Worm (Caenorhabditis elegans) whole organism, mixed stage, embryonic: ENCODE results near the gene prkl-1.

Experiments
- M03D4.4 ChIP-seq: sonication (generic microtip); optimal IDR thresholded peaks from 2 replicates; lab custom pipeline; 2017; ENCODE audit warnings: mild to moderate bottlenecking, missing genetic modification characterization, missing compliant biosample characterization
- bed-3 ChIP-seq: fragments of 200-800 bp; sonication (Bioruptor generic); optimal IDR thresholded peaks from 3 replicates; lab custom pipeline; 2018; ENCODE audit warnings: mild to moderate bottlenecking, missing genetic modification characterization, moderate library complexity, missing compliant biosample characterization
- blmp-1 ChIP-seq: fragments of 150-350 bp; optimal IDR thresholded peaks from 2 replicates; lab custom pipeline; 2014; ENCODE audit warnings: missing biosample characterization, missing genetic modification characterization
- ceh-39 ChIP-seq: fragments of 150-350 bp; optimal IDR thresholded peaks from 2 replicates; lab custom pipeline; 2014; ENCODE audit warnings: missing biosample characterization, missing genetic modification characterization
- ceh-43 ChIP-seq: fragments of 200-800 bp; sonication (Bioruptor generic); optimal IDR thresholded peaks from 2 replicates; lab custom pipeline; 2018; ENCODE audit warnings: mild to moderate bottlenecking, missing genetic modification characterization, moderate library complexity, missing compliant biosample characterization
- ceh-83 ChIP-seq: fragments of 200-800 bp; sonication (Bioruptor generic); optimal IDR thresholded peaks from 2 replicates; lab custom pipeline; 2018; ENCODE audit warnings: mild to moderate bottlenecking, missing genetic modification characterization, missing compliant biosample characterization
- ces-1 ChIP-seq: fragments of 150-350 bp; optimal IDR thresholded peaks from 2 replicates; lab custom pipeline; 2014; ENCODE audit warnings: missing biosample characterization, missing genetic modification reagents, missing genetic modification characterization
- cnd-1 ChIP-seq: fragments of 200-800 bp; sonication (Bioruptor generic); optimal IDR thresholded peaks from 2 replicates; lab custom pipeline; 2018; ENCODE audit warnings: mild to moderate bottlenecking, missing genetic modification characterization, missing compliant biosample characterization
- drap-1 ChIP-seq: fragments of 200-800 bp; sonication (Bioruptor generic); optimal IDR thresholded peaks from 3 replicates; lab custom pipeline; 2018; ENCODE audit warnings: mild to moderate bottlenecking, missing genetic modification characterization, missing compliant biosample characterization
- elt-3 ChIP-seq: fragments of 150-350 bp; optimal IDR thresholded peaks from 2 replicates; lab custom pipeline; 2014; ENCODE audit warnings: missing biosample characterization, missing genetic modification characterization
- flh-1 ChIP-seq: fragments of 200-800 bp; sonication (Bioruptor generic); optimal IDR thresholded peaks from 2 replicates; lab custom pipeline; 2018; ENCODE audit warnings: mild to moderate bottlenecking, missing genetic modification characterization, moderate library complexity, missing compliant biosample characterization
- ham-2 ChIP-seq: fragments of 200-800 bp; sonication (Bioruptor generic); optimal IDR thresholded peaks from 2 replicates; lab custom pipeline; 2018; ENCODE audit warnings: mild to moderate bottlenecking, missing genetic modification characterization, missing compliant biosample characterization
- hlh-1 ChIP-seq: fragments of 150-350 bp; optimal IDR thresholded peaks from 2 replicates; lab custom pipeline; 2014; ENCODE audit warnings: missing biosample characterization, missing genetic modification reagents, missing genetic modification characterization
- lin-13 ChIP-seq: fragments of 150-350 bp; optimal IDR thresholded peaks from 2 replicates; lab custom pipeline; 2014; ENCODE audit warnings: missing biosample characterization, missing genetic modification characterization
- lin-32 ChIP-seq: fragments of 200-800 bp; sonication (Bioruptor generic); optimal IDR thresholded peaks from 2 replicates; lab custom pipeline; 2018; ENCODE audit warnings: mild to moderate bottlenecking, missing genetic modification characterization, missing compliant biosample characterization
- lsy-2 ChIP-seq: fragments of 150-350 bp; optimal IDR thresholded peaks from 2 replicates; lab custom pipeline; 2014; ENCODE audit warnings: missing biosample characterization, missing genetic modification characterization
- mab-5 ChIP-seq: fragments of 150-350 bp; optimal IDR thresholded peaks from 2 replicates; lab custom pipeline; 2014; ENCODE audit warnings: missing biosample characterization, missing genetic modification characterization
- mep-1 ChIP-seq: fragments of 150-350 bp; optimal IDR thresholded peaks from 2 replicates; lab custom pipeline; 2017; ENCODE audit warnings: missing biosample characterization, missing genetic modification reagents, missing genetic modification characterization, inconsistent platforms
- mls-2 ChIP-seq: sonication (generic microtip); optimal IDR thresholded peaks from 2 replicates; lab custom pipeline; 2016; ENCODE audit warnings: mild to moderate bottlenecking, missing genetic modification characterization, moderate library complexity, missing compliant biosample characterization
- nhr-12 ChIP-seq: fragments of 150-350 bp; optimal IDR thresholded peaks from 2 replicates; lab custom pipeline; 2014; ENCODE audit warnings: missing biosample characterization, missing genetic modification characterization
- nhr-237 ChIP-seq: fragments of 150-350 bp; optimal IDR thresholded peaks from 2 replicates; lab custom pipeline; 2014; ENCODE audit warnings: missing biosample characterization, missing genetic modification characterization
- nhr-28 ChIP-seq: fragments of 150-350 bp; optimal IDR thresholded peaks from 2 replicates; lab custom pipeline; 2014; ENCODE audit warnings: missing biosample characterization, missing genetic modification characterization
- nhr-76 ChIP-seq: sonication (generic microtip); optimal IDR thresholded peaks from 2 replicates; lab custom pipeline; 2017; ENCODE audit warnings: missing biosample characterization, missing genetic modification characterization
- pha-4 ChIP-seq: fragments of 150-350 bp; optimal IDR thresholded peaks from 2 replicates; lab custom pipeline; 2018; ENCODE audit warnings: missing biosample characterization, missing genetic modification reagents, missing genetic modification characterization
- sem-2 ChIP-seq: fragments of 200-800 bp; sonication (Bioruptor generic); optimal IDR thresholded peaks from 2 replicates; lab custom pipeline; 2018; ENCODE audit warnings: mild to moderate bottlenecking, missing genetic modification characterization, missing compliant biosample characterization
- snpc-4 ChIP-seq: fragments of 150-350 bp; optimal IDR thresholded peaks from 2 replicates; lab custom pipeline; 2014; ENCODE audit warnings: missing biosample characterization, missing genetic modification characterization
- sptf-1 ChIP-seq: sonication (generic microtip); optimal IDR thresholded peaks from 2 replicates; lab custom pipeline; 2017; ENCODE audit warnings: mild to moderate bottlenecking, missing genetic modification characterization, moderate library complexity, missing compliant biosample characterization
- tbx-8 ChIP-seq: fragments of 200-800 bp; sonication (Bioruptor generic); optimal IDR thresholded peaks from 2 replicates; lab custom pipeline; 2018; ENCODE audit warnings: mild to moderate bottlenecking, missing genetic modification characterization, moderate library complexity, missing compliant biosample characterization
- unc-120 ChIP-seq: sonication (generic microtip); optimal IDR thresholded peaks from 2 replicates; lab custom pipeline; 2017; ENCODE audit warnings: missing genetic modification characterization, missing compliant biosample characterization; ENCODE audit not compliant: poor library complexity, severe bottlenecking
- unc-39 ChIP-seq: fragments of 150-350 bp; optimal IDR thresholded peaks from 2 replicates; lab custom pipeline; 2014; ENCODE audit warnings: missing biosample characterization, missing genetic modification characterization
- unc-62 ChIP-seq: fragments of 150-350 bp; optimal IDR thresholded peaks from 2 replicates; lab custom pipeline; 2014; ENCODE audit warnings: missing biosample characterization, missing genetic modification reagents, missing genetic modification characterization
- zip-8 ChIP-seq: fragments of 150-350 bp; optimal IDR thresholded peaks from 2 replicates; lab custom pipeline; 2014; ENCODE audit warnings: missing biosample characterization, missing genetic modification characterization
- ztf-11 ChIP-seq: fragments of 150-350 bp; optimal IDR thresholded peaks from 2 replicates; lab custom pipeline; 2014; ENCODE audit warnings: missing biosample characterization, missing genetic modification characterization

The prkl-1 gene

ce11 chrIV:7003323-7003722, 16.6 kb upstream of the prkl-1 start, which contains the start of gene cht-3:
Gene cht-3 (plus strand): TSS chrIV:7003623.
- TF ChIP-seq nhr-76 (tag; lab: Kevin White, UChicago) (no peak), unc-39 (tag; lab: Kevin White, UChicago) (no peak), ceh-83 (GFP tag; lab: Kevin White, UChicago) (no peak), blmp-1 (tag; lab: Kevin White, UChicago) (no peak), snpc-4 (tag; lab: Kevin White, UChicago) (no peak), ceh-39 (tag; lab: Kevin White, UChicago) (no peak), hlh-1 (tag; lab: Kevin White, UChicago) (no peak), lin-13 (tag; lab: Kevin White, UChicago) (no peak), ztf-11 (no peak), tbx-8 (GFP tag; lab: Kevin White, UChicago) (no peak)
- TF ChIP-seq, all 35 proteins: peak for 0

ce11 chrIV:6999206-6999605, 12.5 kb upstream of the prkl-1 start, which contains the start of gene C25A8.5:
Gene C25A8.5 (plus strand): TSS chrIV:6999506.
- TF ChIP-seq mls-2 (tag; lab: Kevin White, UChicago), result no peak
- TF ChIP-seq bed-3 (GFP tag; lab: Kevin White, UChicago), result no peak
- TF ChIP-seq ceh-43 (GFP tag; lab: Kevin White, UChicago), result no peak
- TF ChIP-seq sptf-1 (tag; lab: Kevin White, UChicago), result no peak
- TF ChIP-seq lin-32 (GFP tag; lab: Kevin White, UChicago), result no peak
- no peak for TF ChIP-seq pha-4 (tag; lab: Kevin White, UChicago)
- TF ChIP-seq nhr-76 (tag; lab: Kevin White, UChicago), result no peak

- TF ChIP-seq lin-32 (GFP tag; lab: Kevin White, UChicago) (peak; percentile 91), flh-1 (no peak)
Observed at ce11 chrIV:6997918-6998317, 11.2 kb upstream of the prkl-1 start.

- no peak for TF ChIP-seq nhr-237 (tag; lab: Kevin White, UChicago)
- no peak for TF ChIP-seq ceh-43 (GFP tag; lab: Kevin White, UChicago)
- TF ChIP-seq ceh-39 (tag; lab: Kevin White, UChicago), result no peak
- TF ChIP-seq mls-2 (tag; lab: Kevin White, UChicago), result no peak
- no peak for TF ChIP-seq bed-3 (GFP tag; lab: Kevin White, UChicago)
- no peak for TF ChIP-seq ztf-11
- no peak for TF ChIP-seq unc-39 (tag; lab: Kevin White, UChicago)
- no peak for TF ChIP-seq nhr-12 (tag; lab: Kevin White, UChicago)
- no peak for TF ChIP-seq ham-2
- TF ChIP-seq cnd-1 (tag; lab: Kevin White, UChicago), result no peak
- no peak for TF ChIP-seq nhr-76 (tag; lab: Kevin White, UChicago)
- TF ChIP-seq ces-1 (GFP tag; lab: Kevin White, UChicago), result peak; percentile 13
- TF ChIP-seq tbx-8 (GFP tag; lab: Kevin White, UChicago), result no peak
- TF ChIP-seq pha-4 (tag; lab: Kevin White, UChicago), result no peak
- TF ChIP-seq sem-2, result no peak
- TF ChIP-seq elt-3 (tag; lab: Kevin White, UChicago), result no peak
- no peak for TF ChIP-seq lsy-2 (tag; lab: Kevin White, UChicago)
- TF ChIP-seq unc-62 (GFP tag; lab: Kevin White, UChicago), result peak; percentile 64
- TF ChIP-seq unc-120 (tag; lab: Kevin White, UChicago), result peak; percentile 30
- no peak for TF ChIP-seq ceh-83 (GFP tag; lab: Kevin White, UChicago)
- no peak for TF ChIP-seq M03D4.4
Observed at ce11 chrIV:6991070-6991469, 4.3 kb upstream of the prkl-1 start.

ce11 chrIV:6984449-6985380, 2.0 kb downstream of the prkl-1 start:
- no peak for TF ChIP-seq unc-120 (tag; lab: Kevin White, UChicago)
- TF ChIP-seq ceh-43 (GFP tag; lab: Kevin White, UChicago), result peak; percentile 51
- TF ChIP-seq lin-13 (tag; lab: Kevin White, UChicago), result no peak
- TF ChIP-seq unc-39 (tag; lab: Kevin White, UChicago), result no peak
- TF ChIP-seq mep-1 (tag; lab: Kevin White, UChicago), result no peak
- no peak for TF ChIP-seq mab-5 (tag; lab: Kevin White, UChicago)
- peak; percentile 63 for TF ChIP-seq cnd-1 (tag; lab: Kevin White, UChicago)
- peak; percentile 49 for TF ChIP-seq ces-1 (GFP tag; lab: Kevin White, UChicago)
- no peak for TF ChIP-seq zip-8
- no peak for TF ChIP-seq nhr-28 (tag; lab: Kevin White, UChicago)
- TF ChIP-seq ham-2, result no peak
- no peak for TF ChIP-seq hlh-1 (tag; lab: Kevin White, UChicago)
- peak; percentile 40 for TF ChIP-seq pha-4 (tag; lab: Kevin White, UChicago)
- no peak for TF ChIP-seq blmp-1 (tag; lab: Kevin White, UChicago)
- no peak for TF ChIP-seq ceh-39 (tag; lab: Kevin White, UChicago)
- no peak for TF ChIP-seq lin-32 (GFP tag; lab: Kevin White, UChicago)
- TF ChIP-seq nhr-237 (tag; lab: Kevin White, UChicago), result no peak
- no peak for TF ChIP-seq bed-3 (GFP tag; lab: Kevin White, UChicago)
- no peak for TF ChIP-seq sem-2
- no peak for TF ChIP-seq ceh-83 (GFP tag; lab: Kevin White, UChicago)
- peak; percentile 7 for TF ChIP-seq sptf-1 (tag; lab: Kevin White, UChicago)
- TF ChIP-seq snpc-4 (tag; lab: Kevin White, UChicago), result no peak
- TF ChIP-seq mls-2 (tag; lab: Kevin White, UChicago), result peak; percentile 8
- TF ChIP-seq M03D4.4, result no peak
- TF ChIP-seq nhr-76 (tag; lab: Kevin White, UChicago), result no peak
- no peak for TF ChIP-seq flh-1
- TF ChIP-seq drap-1 (GFP tag; lab: Kevin White, UChicago), result no peak
- peak; percentile 18 for TF ChIP-seq ztf-11
- TF ChIP-seq lsy-2 (tag; lab: Kevin White, UChicago), result no peak
- peak; percentile 40 for TF ChIP-seq unc-62 (GFP tag; lab: Kevin White, UChicago)
- no peak for TF ChIP-seq nhr-12 (tag; lab: Kevin White, UChicago)
- TF ChIP-seq elt-3 (tag; lab: Kevin White, UChicago), result no peak
